Worm (Caenorhabditis elegans): ENCODE results near the gene T13H5.1.

T13H5.1 gene

ce11 chrII:8499021-8499420 lies 9.8 kb downstream of the T13H5.1 start (continued):
- TF ChIP-seq ets-4 (tag; optimal IDR thresholded peaks at IDR 0.05) (no peak), hlh-30 (tag; optimal IDR thresholded peaks at IDR 0.05; ENCODE audit: insufficient read depth) (no peak), nhr-232 (tag; optimal IDR thresholded peaks at IDR 0.05) (no peak), hlh-8 (tag; optimal IDR thresholded peaks at IDR 0.05) (peak; percentile 64), C38D4.7 (GFP tag; optimal IDR thresholded peaks at IDR 0.05) (no peak), ceh-19 (GFP tag; optimal IDR thresholded peaks at IDR 0.05) (no peak), dve-1 (tag; optimal IDR thresholded peaks at IDR 0.05) (no peak), pat-9 (tag; optimal IDR thresholded peaks at IDR 0.05) (no peak), nhr-11 (tag; optimal IDR thresholded peaks at IDR 0.05) (no peak), ama-1 (optimal IDR thresholded peaks at IDR 0.05) (no peak), madf-2 (tag; optimal IDR thresholded peaks at IDR 0.05) (no peak), mec-3 (tag; optimal IDR thresholded peaks at IDR 0.05; ENCODE audit: borderline replicate concordance) (no peak), lin-11 (tag; optimal IDR thresholded peaks at IDR 0.05) (no peak), ceh-9 (tag; optimal IDR thresholded peaks at IDR 0.05) (no peak), gmeb-2 (tag; optimal IDR thresholded peaks at IDR 0.05) (no peak), sox-2 (GFP tag; IDR thresholded peaks at IDR 0.05) (no peak), unc-3 (GFP tag; conservative IDR thresholded peaks at IDR 0.05) (no peak), unc-3 (tag; optimal IDR thresholded peaks at IDR 0.05) (no peak), zip-5 (tag; optimal IDR thresholded peaks at IDR 0.05) (no peak), unc-55 (GFP tag; optimal IDR thresholded peaks at IDR 0.05) (peak; percentile 34), ceh-14 (tag; optimal IDR thresholded peaks at IDR 0.05) (no peak), fkh-6 (tag; optimal IDR thresholded peaks at IDR 0.05) (no peak), sox-4 (tag; optimal IDR thresholded peaks at IDR 0.05) (no peak), ceh-30 (tag; optimal IDR thresholded peaks at IDR 0.05) (no peak), unc-42 (tag; optimal IDR thresholded peaks at IDR 0.05) (no peak), ceh-24 (tag; optimal IDR thresholded peaks at IDR 0.05) (no peak), ceh-2 (tag; optimal IDR thresholded peaks at IDR 0.05) (peak; percentile 2), ceh-6 (GFP tag; optimal IDR thresholded peaks at IDR 0.05) (no peak), T23F11.4 (GFP tag; optimal IDR thresholded peaks at IDR 0.05) (no peak), hlh-6 (tag; optimal IDR thresholded peaks at IDR 0.05) (no peak), odd-2 (tag; optimal IDR thresholded peaks at IDR 0.05) (no peak), pros-1 (tag; optimal IDR thresholded peaks at IDR 0.05) (no peak), ttx-3 (tag; optimal IDR thresholded peaks at IDR 0.05) (no peak), K02D7.2 (tag; optimal IDR thresholded peaks at IDR 0.05) (no peak), hlh-13 (GFP tag; optimal IDR thresholded peaks at IDR 0.05) (no peak), unc-86 (tag; optimal IDR thresholded peaks at IDR 0.05) (no peak), tbx-2 (tag; optimal IDR thresholded peaks at IDR 0.05) (peak; percentile 46), pqm-1 (tag; optimal IDR thresholded peaks at IDR 0.05) (no peak), ceh-34 (tag; optimal IDR thresholded peaks at IDR 0.05) (peak; percentile 54), lim-6 (tag; optimal IDR thresholded peaks at IDR 0.05) (no peak)

ce11 chrII:8498173-8498572 lies 10.7 kb downstream of the T13H5.1 start:
- TF ChIP-seq hlh-30 (tag; optimal IDR thresholded peaks at IDR 0.05; ENCODE audit: insufficient read depth) (no peak), K09A11.1 (tag; optimal IDR thresholded peaks at IDR 0.05; ENCODE audit: insufficient read depth) (no peak), hlh-13 (GFP tag; optimal IDR thresholded peaks at IDR 0.05) (no peak), elt-2 (tag; optimal IDR thresholded peaks at IDR 0.05) (no peak), ceh-24 (tag; optimal IDR thresholded peaks at IDR 0.05) (no peak), ref-2 (tag; optimal IDR thresholded peaks at IDR 0.05) (no peak), fax-1 (tag; optimal IDR thresholded peaks at IDR 0.05) (no peak), sox-4 (tag; optimal IDR thresholded peaks at IDR 0.05) (no peak), lin-11 (tag; optimal IDR thresholded peaks at IDR 0.05) (no peak), hlh-6 (tag; optimal IDR thresholded peaks at IDR 0.05) (no peak), sdc-2 (tag; optimal IDR thresholded peaks at IDR 0.05) (no peak), nhr-232 (tag; optimal IDR thresholded peaks at IDR 0.05) (no peak), fkh-10 (GFP tag; optimal IDR thresholded peaks at IDR 0.05) (no peak), syd-9 (tag; optimal IDR thresholded peaks at IDR 0.05) (no peak), Y22D7AL.16 (tag; optimal IDR thresholded peaks at IDR 0.05) (no peak), ceh-6 (GFP tag; optimal IDR thresholded peaks at IDR 0.05) (no peak), ceh-14 (tag; optimal IDR thresholded peaks at IDR 0.05) (no peak), hlh-15 (tag; optimal IDR thresholded peaks at IDR 0.05) (no peak), ceh-34 (tag; optimal IDR thresholded peaks at IDR 0.05) (no peak), gmeb-2 (tag; optimal IDR thresholded peaks at IDR 0.05) (no peak)

Data from whole organism, late embryonic.